Worm (Caenorhabditis elegans): Measurements from ENCODE around the gene C05C12.4.

- TF ChIP-seq lin-15B (tag; optimal IDR thresholded peaks at IDR 0.05) (no peak), mdl-1 (tag; optimal IDR thresholded peaks at IDR 0.05) (no peak), ama-1 (optimal IDR thresholded peaks at IDR 0.05) (no peak), fos-1 (tag; optimal IDR thresholded peaks at IDR 0.05) (no peak), nhr-25 (tag; optimal IDR thresholded peaks at IDR 0.05) (no peak), fkh-10 (GFP tag; optimal IDR thresholded peaks at IDR 0.05) (no peak), lin-39 (tag; optimal IDR thresholded peaks at IDR 0.05) (no peak), daf-12 (tag; optimal IDR thresholded peaks at IDR 0.05) (no peak), eor-1 (tag; optimal IDR thresholded peaks at IDR 0.05) (no peak), elt-3 (tag; optimal IDR thresholded peaks at IDR 0.05) (no peak), snpc-4 (tag; optimal IDR thresholded peaks at IDR 0.05) (no peak), skn-1 (tag; optimal IDR thresholded peaks at IDR 0.05) (no peak), R02D3.7 (tag; optimal IDR thresholded peaks at IDR 0.05) (no peak), elt-1 (tag; optimal IDR thresholded peaks at IDR 0.05) (no peak)
Observed at ce11 chrIV:11207186-11207585, 40.7 kb downstream of the C05C12.4 start, which contains the start of gene R07H5.9.

Measured in whole organism, L3 larva.